Fruit fly (Drosophila melanogaster) S2 (cell line): ENCODE measurements around the gene CG42812.

Experiments
- CG8478 ChIP-seq: fragments of >200 bp; optimal IDR thresholded peaks from 2 replicates; lab custom pipeline; 2018
- CTCF ChIP-seq, 2 experiments: fragments of >200 bp; optimal IDR thresholded peaks; 2 replicates each; lab custom pipeline; 2018

DNA sequence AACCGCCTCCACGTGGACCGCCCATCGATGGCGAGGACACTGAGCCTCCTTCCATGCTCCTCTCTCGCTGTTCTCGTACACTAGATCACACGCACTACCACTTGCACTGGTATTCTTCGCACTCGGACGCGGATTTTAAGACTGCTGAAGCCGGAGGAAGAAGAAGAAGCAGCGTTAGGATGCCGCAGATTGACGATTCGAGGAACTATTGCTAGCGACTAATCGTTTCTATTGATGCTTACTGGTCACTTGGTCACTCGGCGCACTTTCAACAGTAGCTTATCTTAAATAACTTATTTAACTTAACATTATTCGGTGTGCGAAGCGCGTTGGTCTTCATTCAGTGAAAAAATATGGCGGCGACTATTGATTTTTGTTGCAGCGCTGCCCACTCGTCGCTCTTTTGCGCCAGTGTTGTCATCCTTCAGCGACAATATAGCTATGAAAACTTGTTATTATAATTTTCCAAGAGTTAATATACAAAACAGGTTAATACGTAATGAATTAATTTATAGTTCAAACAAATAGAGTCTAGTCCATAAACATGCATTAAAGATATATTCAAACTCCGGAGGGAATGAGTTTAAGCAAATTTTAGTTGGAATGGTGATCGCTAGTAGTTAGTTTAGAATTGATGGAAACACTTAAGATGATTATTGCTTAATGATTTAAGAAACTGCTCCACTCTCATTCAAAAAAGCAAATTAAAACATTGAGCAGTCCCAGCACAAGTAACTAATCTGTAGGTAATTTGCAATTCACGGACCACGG, 19.4 kb downstream of the CG42812 start, which contains the start of the genes CG5746 and CG6454:
- TF ChIP-seq CTCF (optimal IDR thresholded peaks at IDR 0.05; lab: Kevin White, UChicago) (no peak), CG8478 (no peak)
